Fruit fly (Drosophila melanogaster) whole organism, larva: ENCODE results near the gene Gale.

Experiments used
- noc ChIP-seq: fragments of 200-800 bp; sonication (Bioruptor generic); optimal IDR thresholded peaks from 3 replicates; lab custom pipeline; 2019; ENCODE audit warnings: missing biosample characterization, mild to moderate bottlenecking, missing genetic modification characterization, moderate library complexity

Gene Gale

dm6 chr3L:637329-638030, 10.9 kb upstream of the Gale start:
- no peak for TF ChIP-seq noc (tag; lab: Kevin White, UChicago)

- TF ChIP-seq noc (tag; lab: Kevin White, UChicago) = no peak
Observed at dm6 chr3L:638031-638414, 10.3 kb upstream of the Gale start.

dm6 chr3L:638757-639353, 9.5 kb upstream of the Gale start:
- no peak for TF ChIP-seq noc (tag; lab: Kevin White, UChicago)

- TF ChIP-seq noc (tag; lab: Kevin White, UChicago) = no peak
Observed at dm6 chr3L:639460-640103, 8.8 kb upstream of the Gale start.

- peak; percentile 45 for TF ChIP-seq noc (tag; lab: Kevin White, UChicago)
Observed at dm6 chr3L:640324-640974, 7.9 kb upstream of the Gale start.

dm6 chr3L:641436-641835, 6.9 kb upstream of the Gale start:
- no peak for TF ChIP-seq noc (tag; lab: Kevin White, UChicago)

dm6 chr3L:642146-642864, 6.0 kb upstream of the Gale start:
- TF ChIP-seq noc (tag; lab: Kevin White, UChicago) = no peak

- TF ChIP-seq noc (tag; lab: Kevin White, UChicago) = no peak
Observed at dm6 chr3L:642865-643738, 5.3 kb upstream of the Gale start.

dm6 chr3L:644111-644718, 4.1 kb upstream of the Gale start:
- TF ChIP-seq noc (tag; lab: Kevin White, UChicago) = peak; percentile 57

- no peak for TF ChIP-seq noc (tag; lab: Kevin White, UChicago)
Observed at dm6 chr3L:645426-646036, 2.8 kb upstream of the Gale start.

dm6 chr3L:647529-647928, 826 bp upstream of the Gale start:
- no peak for TF ChIP-seq noc (tag; lab: Kevin White, UChicago)

dm6 chr3L:649025-649769, 842 bp downstream of the Gale start:
- no peak for TF ChIP-seq noc (tag; lab: Kevin White, UChicago)

- no peak for TF ChIP-seq noc (tag; lab: Kevin White, UChicago)
Observed at dm6 chr3L:652637-653036, 4.3 kb downstream of the Gale start, which contains the start of gene CG3402. Gene CG3402, minus strand, starts transcription at chr3L:652881.
